Fruit fly (Drosophila melanogaster) whole organism, adult: ENCODE results near the gene CG18171.

Source experiments
- CG11617 ChIP-seq: fragments of 200-800 bp; sonication (Bioruptor generic); optimal IDR thresholded peaks from 2 replicates; lab custom pipeline; 2017; ENCODE audit warnings: mild to moderate bottlenecking, missing biosample characterization, missing genetic modification reagents, missing genetic modification characterization
- CG12768 ChIP-seq: fragments of 200-800 bp; sonication (Bioruptor generic); optimal IDR thresholded peaks from 2 replicates; lab custom pipeline; 2017; ENCODE audit warnings: missing biosample characterization, missing genetic modification characterization, mild to moderate bottlenecking, moderate library complexity, missing genetic modification reagents
- CG14711 ChIP-seq: fragments of 200-800 bp; sonication (Bioruptor generic); optimal IDR thresholded peaks from 2 replicates; lab custom pipeline; 2018; ENCODE audit warnings: missing biosample characterization, mild to moderate bottlenecking, missing genetic modification characterization, moderate library complexity
- CG1620 ChIP-seq: fragments of 200-800 bp; sonication (Bioruptor generic); optimal IDR thresholded peaks from 2 replicates; lab custom pipeline; 2016; ENCODE audit warnings: missing biosample characterization, missing genetic modification characterization
- CG33017 ChIP-seq: fragments of 200-800 bp; sonication (Bioruptor generic); optimal IDR thresholded peaks from 2 replicates; lab custom pipeline; 2018; ENCODE audit warnings: missing biosample characterization, mild to moderate bottlenecking, missing genetic modification characterization, moderate library complexity
- CG5204 ChIP-seq: fragments of 200-800 bp; sonication (Bioruptor generic); optimal IDR thresholded peaks from 2 replicates; lab custom pipeline; 2016; ENCODE audit warnings: missing biosample characterization, missing genetic modification characterization
- CG7045 ChIP-seq: fragments of 200-800 bp; sonication (Bioruptor generic); optimal IDR thresholded peaks from 2 replicates; lab custom pipeline; 2017; ENCODE audit warnings: missing biosample characterization, mild to moderate bottlenecking, missing genetic modification characterization
- CG7101 ChIP-seq: fragments of 200-800 bp; sonication (Bioruptor generic); optimal IDR thresholded peaks from 2 replicates; lab custom pipeline; 2018; ENCODE audit warnings: missing biosample characterization, mild to moderate bottlenecking, missing genetic modification characterization, moderate library complexity
- Clk ChIP-seq: fragments of 200-800 bp; sonication (Bioruptor generic); optimal IDR thresholded peaks from 2 replicates; lab custom pipeline; 2017; ENCODE audit warnings: missing biosample characterization, missing genetic modification characterization
- Crg-1 ChIP-seq: fragments of 200-800 bp; sonication (Bioruptor generic); optimal IDR thresholded peaks from 2 replicates; lab custom pipeline; 2016; ENCODE audit warnings: missing biosample characterization, missing genetic modification characterization
- Hr96 ChIP-seq: fragments of 200-800 bp; sonication (Bioruptor generic); optimal IDR thresholded peaks from 2 replicates; lab custom pipeline; 2016; ENCODE audit warnings: missing biosample characterization, missing genetic modification characterization
- Mnt ChIP-seq: fragments of 200-800 bp; sonication (Bioruptor generic); optimal IDR thresholded peaks from 2 replicates; lab custom pipeline; 2016; ENCODE audit warnings: missing biosample characterization, mild to moderate bottlenecking, missing genetic modification characterization
- bab1 ChIP-seq: fragments of 200-800 bp; sonication (Bioruptor generic); optimal IDR thresholded peaks from 3 replicates; lab custom pipeline; 2019; ENCODE audit warnings: missing biosample characterization, mild to moderate bottlenecking, missing genetic modification characterization, moderate library complexity
- cic ChIP-seq: fragments of 200-800 bp; sonication (Bioruptor generic); optimal IDR thresholded peaks from 2 replicates; lab custom pipeline; 2017; ENCODE audit warnings: missing biosample characterization, mild to moderate bottlenecking, missing genetic modification characterization, moderate library complexity
- cnc ChIP-seq, 2 experiments: fragments of >200 bp; optimal IDR thresholded peaks; 2 replicates each; lab custom pipeline; 2017
- kay ChIP-seq: fragments of 200-800 bp; sonication (Bioruptor generic); peaks from one replicate; lab custom pipeline; 2016; ENCODE audit warnings: missing biosample characterization, missing genetic modification characterization, borderline replicate concordance
- ovo ChIP-seq: fragments of 200-800 bp; sonication (Bioruptor generic); optimal IDR thresholded peaks from 2 replicates; lab custom pipeline; 2016; ENCODE audit warnings: missing biosample characterization, missing genetic modification characterization
- pad ChIP-seq: fragments of 200-800 bp; sonication (Bioruptor generic); optimal IDR thresholded peaks from 3 replicates; lab custom pipeline; 2017; ENCODE audit warnings: missing biosample characterization, missing genetic modification characterization, mild to moderate bottlenecking, moderate library complexity, missing genetic modification reagents
- tj ChIP-seq: fragments of 200-800 bp; sonication (Bioruptor generic); optimal IDR thresholded peaks from 3 replicates; lab custom pipeline; 2017; ENCODE audit warnings: missing biosample characterization, mild to moderate bottlenecking, missing genetic modification characterization, moderate library complexity
- toe ChIP-seq: fragments of 200-800 bp; sonication (Bioruptor generic); optimal IDR thresholded peaks from 2 replicates; lab custom pipeline; 2016; ENCODE audit warnings: missing biosample characterization, missing genetic modification characterization

CG18171 gene

dm6 chr3L:1709161-1709560, 13.8 kb downstream of the CG18171 start:
- no peak for TF ChIP-seq tj
- no peak for TF ChIP-seq Mnt (GFP tag; lab: Kevin White, UChicago)
- TF ChIP-seq Crg-1 (GFP tag; lab: Kevin White, UChicago): no peak
- no peak for TF ChIP-seq CG11617 (GFP tag; lab: Kevin White, UChicago)
- no peak for TF ChIP-seq cnc (optimal IDR thresholded peaks at IDR 0.05; lab: Kevin White, UChicago)
- TF ChIP-seq cic (GFP tag; lab: Kevin White, UChicago): no peak
- no peak for TF ChIP-seq Clk
- TF ChIP-seq CG7045 (GFP tag; lab: Kevin White, UChicago): no peak
- no peak for TF ChIP-seq CG1620 (GFP tag; lab: Kevin White, UChicago)
- no peak for TF ChIP-seq kay (GFP tag; lab: Kevin White, UChicago)
- no peak for TF ChIP-seq CG5204 (GFP tag; lab: Kevin White, UChicago)
- no peak for TF ChIP-seq toe (GFP tag; lab: Kevin White, UChicago)

- TF ChIP-seq Clk: no peak
- TF ChIP-seq kay (GFP tag; lab: Kevin White, UChicago): no peak
- no peak for TF ChIP-seq CG7101 (tag; lab: Kevin White, UChicago)
- TF ChIP-seq Mnt (GFP tag; lab: Kevin White, UChicago): no peak
- no peak for TF ChIP-seq Crg-1 (GFP tag; lab: Kevin White, UChicago)
- no peak for TF ChIP-seq CG33017 (tag; lab: Kevin White, UChicago)
- TF ChIP-seq CG11617 (GFP tag; lab: Kevin White, UChicago): no peak
- TF ChIP-seq ovo (GFP tag; lab: Kevin White, UChicago): no peak
- TF ChIP-seq CG5204 (GFP tag; lab: Kevin White, UChicago): no peak
- no peak for TF ChIP-seq CG12768 (GFP tag; lab: Kevin White, UChicago)
- TF ChIP-seq toe (GFP tag; lab: Kevin White, UChicago): no peak
- TF ChIP-seq tj: no peak
Observed at dm6 chr3L:1702367-1702927, 20.5 kb downstream of the CG18171 start, which contains the start of gene CG13931. Gene CG13931, minus strand, starts transcription at chr3L:1702407.

dm6 chr3L:1694317-1694716, 28.6 kb downstream of the CG18171 start, which contains the start of gene CG12011:
Gene CG12011, plus strand, starts transcription at chr3L:1694617.
- no peak for TF ChIP-seq CG11617 (GFP tag; lab: Kevin White, UChicago)
- TF ChIP-seq CG7101 (tag; lab: Kevin White, UChicago): no peak
- no peak for TF ChIP-seq CG33017 (tag; lab: Kevin White, UChicago)

dm6 chr3L:1692859-1693258, 30.1 kb downstream of the CG18171 start:
- TF ChIP-seq pad (GFP tag; lab: Kevin White, UChicago) (no peak), Crg-1 (GFP tag; lab: Kevin White, UChicago) (no peak), ovo (GFP tag; lab: Kevin White, UChicago) (no peak), bab1 (GFP tag; lab: Kevin White, UChicago) (no peak), cic (GFP tag; lab: Kevin White, UChicago) (no peak), CG11617 (GFP tag; lab: Kevin White, UChicago) (no peak), kay (GFP tag; lab: Kevin White, UChicago) (no peak), CG5204 (GFP tag; lab: Kevin White, UChicago) (no peak), toe (GFP tag; lab: Kevin White, UChicago) (no peak), Hr96 (GFP tag; lab: Kevin White, UChicago) (no peak), cnc (optimal IDR thresholded peaks at IDR 0.05; lab: Kevin White, UChicago) (no peak), CG7045 (GFP tag; lab: Kevin White, UChicago) (no peak), CG12768 (GFP tag; lab: Kevin White, UChicago) (no peak), CG7101 (tag; lab: Kevin White, UChicago) (no peak)

dm6 chr3L:1692122-1692786, 30.7 kb downstream of the CG18171 start:
- no peak for TF ChIP-seq CG5204 (GFP tag; lab: Kevin White, UChicago)
- no peak for TF ChIP-seq ovo (GFP tag; lab: Kevin White, UChicago)
- no peak for TF ChIP-seq CG1620 (GFP tag; lab: Kevin White, UChicago)
- TF ChIP-seq CG33017 (tag; lab: Kevin White, UChicago): no peak
- no peak for TF ChIP-seq Clk
- no peak for TF ChIP-seq cnc (optimal IDR thresholded peaks at IDR 0.05; lab: Kevin White, UChicago)
- TF ChIP-seq CG11617 (GFP tag; lab: Kevin White, UChicago): no peak
- TF ChIP-seq tj: no peak
- no peak for TF ChIP-seq Crg-1 (GFP tag; lab: Kevin White, UChicago)
- no peak for TF ChIP-seq CG7045 (GFP tag; lab: Kevin White, UChicago)
- TF ChIP-seq cic (GFP tag; lab: Kevin White, UChicago): no peak

dm6 chr3L:1690727-1691413, 32.1 kb downstream of the CG18171 start:
- TF ChIP-seq tj (no peak), Hr96 (GFP tag; lab: Kevin White, UChicago) (no peak), cic (GFP tag; lab: Kevin White, UChicago) (no peak), ovo (GFP tag; lab: Kevin White, UChicago) (no peak), CG33017 (tag; lab: Kevin White, UChicago) (no peak), Mnt (GFP tag; lab: Kevin White, UChicago) (no peak), kay (GFP tag; lab: Kevin White, UChicago) (no peak), Clk (no peak), CG14711 (tag; lab: Kevin White, UChicago) (no peak), CG1620 (GFP tag; lab: Kevin White, UChicago) (no peak), CG11617 (GFP tag; lab: Kevin White, UChicago) (no peak), toe (GFP tag; lab: Kevin White, UChicago) (no peak), Crg-1 (GFP tag; lab: Kevin White, UChicago) (no peak), pad (GFP tag; lab: Kevin White, UChicago) (no peak)
